Worm (Caenorhabditis elegans) whole organism, L2 larva: Measurements from ENCODE around the gene clc-7.

Source experiments
- F13H6.1 ChIP-seq: sonication (generic microtip); optimal IDR thresholded peaks from 2 replicates; lab custom pipeline; 2016; ENCODE audit warnings: missing genetic modification characterization, missing compliant biosample characterization
- elt-3 ChIP-seq: sonication (generic microtip); optimal IDR thresholded peaks from 2 replicates; lab custom pipeline; 2017; ENCODE audit warnings: missing biosample characterization, missing genetic modification characterization
- fos-1 ChIP-seq: fragments of 150-350 bp; optimal IDR thresholded peaks from 2 replicates; lab custom pipeline; 2014; ENCODE audit warnings: missing biosample characterization, missing genetic modification characterization
- lsy-2 ChIP-seq, 2 experiments: fragments of 150-350 bp in 1 of 2; sonication (generic microtip) in 1 of 2; optimal IDR thresholded peaks; 2 replicates each; lab custom pipeline; 2014 to 2017; ENCODE audit warnings: missing biosample characterization in 2 of 2, missing genetic modification characterization in 2 of 2
- nhr-237 ChIP-seq: fragments of 150-350 bp; optimal IDR thresholded peaks from 2 replicates; lab custom pipeline; 2014; ENCODE audit warnings: missing biosample characterization, missing genetic modification characterization
- unc-55 ChIP-seq: fragments of 150-350 bp; sonication (generic microtip); optimal IDR thresholded peaks from 3 replicates; lab custom pipeline; 2014; ENCODE audit warnings: missing biosample characterization, missing genetic modification reagents, missing genetic modification characterization

DNA sequence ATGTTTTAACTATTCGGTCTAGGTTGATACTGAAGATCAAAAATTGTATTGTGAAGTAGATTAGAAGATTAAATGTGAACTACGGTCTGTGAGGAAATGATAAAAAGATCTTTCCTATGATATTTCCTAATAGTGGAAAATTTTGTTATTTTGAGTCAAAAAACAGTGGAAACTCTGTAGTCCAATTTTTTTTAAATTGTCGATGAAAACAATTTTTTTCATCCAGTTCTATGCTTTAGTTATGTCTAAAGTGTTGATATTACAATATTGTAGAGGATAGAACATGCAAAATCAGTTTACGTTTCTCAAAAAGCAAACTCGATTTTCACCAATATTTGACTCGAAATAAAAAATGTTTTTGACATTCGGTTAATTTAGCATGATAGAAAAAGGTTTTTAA lies 51.8 kb downstream of the clc-7 start:
- TF ChIP-seq elt-3 (tag; lab: Kevin White, UChicago): no peak
- TF ChIP-seq F13H6.1 (tag; lab: Kevin White, UChicago): no peak
- TF ChIP-seq nhr-237 (tag; lab: Kevin White, UChicago): no peak
- TF ChIP-seq fos-1 (tag; lab: Kevin White, UChicago): no peak
- no peak for TF ChIP-seq unc-55 (GFP tag; lab: Kevin White, UChicago)
- no peak for TF ChIP-seq lsy-2 (tag; optimal IDR thresholded peaks at IDR 0.05; lab: Kevin White, UChicago)
